Worm (Caenorhabditis elegans) whole organism, L1 larva: ENCODE measurements around the gene F58B4.3.

Experiments
- C04F5.9 ChIP-seq: sonication (generic microtip); optimal IDR thresholded peaks from 2 replicates; lab custom pipeline; 2016; ENCODE audit warnings: missing genetic modification characterization, missing compliant biosample characterization
- F16B12.6 ChIP-seq: fragments of 150-350 bp; optimal IDR thresholded peaks from 2 replicates; lab custom pipeline; 2014; ENCODE audit warnings: missing biosample characterization, missing genetic modification characterization
- Y116A8C.19 ChIP-seq: sonication (generic microtip); optimal IDR thresholded peaks from 2 replicates; lab custom pipeline; 2016; ENCODE audit warnings: missing compliant biosample characterization, missing genetic modification characterization, borderline replicate concordance
- alr-1 ChIP-seq: fragments of 200-800 bp; sonication (Bioruptor generic); optimal IDR thresholded peaks from 2 replicates; lab custom pipeline; 2018; ENCODE audit warnings: borderline replicate concordance, mild to moderate bottlenecking, missing genetic modification characterization, missing compliant biosample characterization
- blmp-1 ChIP-seq: fragments of 150-350 bp; optimal IDR thresholded peaks from 2 replicates; lab custom pipeline; 2014; ENCODE audit warnings: missing biosample characterization, missing genetic modification characterization
- ceh-8 ChIP-seq: fragments of 200-800 bp; sonication (Bioruptor generic); optimal IDR thresholded peaks from 2 replicates; lab custom pipeline; 2018; ENCODE audit warnings: mild to moderate bottlenecking, missing genetic modification characterization, moderate library complexity, missing compliant biosample characterization
- ceh-82 ChIP-seq, 3 experiments: fragments of 150-350 bp in 1 of 3; sonication (generic microtip) in 2 of 3; optimal IDR thresholded peaks; 2 replicates each; lab custom pipeline; 2014 to 2017; ENCODE audit warnings: missing biosample characterization in 3 of 3, missing genetic modification characterization in 3 of 3
- ceh-90 ChIP-seq: sonication (generic microtip); optimal IDR thresholded peaks from 2 replicates; lab custom pipeline; 2016; ENCODE audit warnings: missing genetic modification characterization, missing compliant biosample characterization
- ces-1 ChIP-seq: fragments of 150-350 bp; optimal IDR thresholded peaks from 2 replicates; lab custom pipeline; 2014; ENCODE audit warnings: missing biosample characterization, missing genetic modification reagents, missing genetic modification characterization
- dsc-1 ChIP-seq: sonication (generic microtip); optimal IDR thresholded peaks from 2 replicates; lab custom pipeline; 2016; ENCODE audit warnings: mild to moderate bottlenecking, missing genetic modification characterization, missing compliant biosample characterization
- efl-1 ChIP-seq, 4 experiments: fragments of 150-350 bp; optimal IDR thresholded peaks in 3 of 4; peaks in 1 of 4; 1 replicate in 1 of 4; 2 replicates in 3 of 4; lab custom pipeline; 2014; ENCODE audit warnings: missing biosample characterization in 2 of 4, missing genetic modification characterization in 2 of 4, missing genetic modification reagents in 2 of 4
- efl-3 ChIP-seq: fragments of 200-800 bp; sonication (Bioruptor generic); optimal IDR thresholded peaks from 2 replicates; lab custom pipeline; 2018; ENCODE audit warnings: mild to moderate bottlenecking, missing genetic modification characterization, missing compliant biosample characterization
- egl-13 ChIP-seq: sonication (generic microtip); optimal IDR thresholded peaks from 2 replicates; lab custom pipeline; 2016; ENCODE audit warnings: missing genotype, missing genetic modification reagents, missing genetic modification characterization, missing compliant biosample characterization
- fkh-10 ChIP-seq: sonication (generic microtip); optimal IDR thresholded peaks from 2 replicates; lab custom pipeline; 2017; ENCODE audit warnings: missing biosample characterization, missing genetic modification reagents, missing genetic modification characterization
- fkh-4 ChIP-seq: sonication (generic microtip); optimal IDR thresholded peaks from 2 replicates; lab custom pipeline; 2016; ENCODE audit warnings: missing compliant biosample characterization, missing genetic modification characterization, borderline replicate concordance
- fkh-8 ChIP-seq: sonication (generic microtip); optimal IDR thresholded peaks from 2 replicates; lab custom pipeline; 2016; ENCODE audit warnings: mild to moderate bottlenecking, missing genetic modification characterization, missing compliant biosample characterization
- grh-1 ChIP-seq: fragments of 200-800 bp; sonication (Bioruptor generic); IDR thresholded peaks from 2 replicates; pipeline ENCODE4 v1.3.6; 2022; ENCODE audit warnings: missing genetic modification reagents, missing genetic modification characterization, missing compliant biosample characterization
- irx-1 ChIP-seq: sonication (generic microtip); optimal IDR thresholded peaks from 2 replicates; lab custom pipeline; 2016; ENCODE audit warnings: missing genetic modification characterization, missing compliant biosample characterization
- lin-14 ChIP-seq: fragments of 200-800 bp; sonication (Bioruptor generic); optimal IDR thresholded peaks from 2 replicates; lab custom pipeline; 2018; ENCODE audit warnings: mild to moderate bottlenecking, missing genetic modification characterization, moderate library complexity, missing compliant biosample characterization
- lin-15B ChIP-seq: fragments of 150-350 bp; sonication (generic microtip); optimal IDR thresholded peaks from 3 replicates; lab custom pipeline; 2014; ENCODE audit warnings: missing biosample characterization, missing genetic modification characterization
- lin-39 ChIP-seq: fragments of 150-350 bp; optimal IDR thresholded peaks from 2 replicates; lab custom pipeline; 2014; ENCODE audit warnings: missing biosample characterization, missing genetic modification reagents, missing genetic modification characterization
- lir-3 ChIP-seq: sonication (generic microtip); optimal IDR thresholded peaks from 2 replicates; lab custom pipeline; 2016; ENCODE audit warnings: mild to moderate bottlenecking, missing genetic modification characterization, moderate library complexity, missing compliant biosample characterization; ENCODE audit not compliant: poor library complexity
- lsy-2 ChIP-seq, 2 experiments: fragments of 150-350 bp; optimal IDR thresholded peaks; 2 replicates each; lab custom pipeline; 2014; ENCODE audit warnings: missing biosample characterization in 2 of 2, missing genetic modification characterization in 2 of 2
- mab-9 ChIP-seq: fragments of 200-800 bp; sonication (Bioruptor generic); IDR thresholded peaks from 2 replicates; pipeline ENCODE4 v1.3.6; 2022; ENCODE audit warnings: missing genetic modification reagents, missing genetic modification characterization, missing compliant biosample characterization
- mdl-1 ChIP-seq, 2 experiments: fragments of 150-350 bp; optimal IDR thresholded peaks; 2 replicates each; lab custom pipeline; 2014 to 2017; ENCODE audit warnings: missing biosample characterization in 2 of 2, missing genetic modification characterization in 2 of 2, inconsistent platforms in 1 of 2
- mef-2 ChIP-seq: fragments of 150-350 bp; optimal IDR thresholded peaks from 2 replicates; lab custom pipeline; 2014; ENCODE audit warnings: missing biosample characterization, missing genetic modification characterization
- mep-1 ChIP-seq: fragments of 150-350 bp; optimal IDR thresholded peaks from 2 replicates; lab custom pipeline; 2014; ENCODE audit warnings: missing biosample characterization, missing genetic modification characterization
- nhr-19 ChIP-seq: fragments of 200-800 bp; sonication (Bioruptor generic); conservative IDR thresholded peaks from 2 replicates; pipeline ENCODE4 v1.3.6; 2022; ENCODE audit warnings: missing genetic modification characterization, missing compliant biosample characterization
- nhr-20 ChIP-seq: sonication (generic microtip); optimal IDR thresholded peaks from 2 replicates; lab custom pipeline; 2016; ENCODE audit warnings: mild to moderate bottlenecking, missing genetic modification characterization, missing compliant biosample characterization
- nhr-237 ChIP-seq: fragments of 150-350 bp; optimal IDR thresholded peaks from 2 replicates; lab custom pipeline; 2014; ENCODE audit warnings: missing biosample characterization, missing genetic modification characterization
- nhr-28 ChIP-seq: fragments of 150-350 bp; optimal IDR thresholded peaks from 2 replicates; lab custom pipeline; 2014; ENCODE audit warnings: missing biosample characterization, missing genetic modification characterization
- nhr-71 ChIP-seq: sonication (generic microtip); optimal IDR thresholded peaks from 2 replicates; lab custom pipeline; 2016; ENCODE audit warnings: mild to moderate bottlenecking, missing genetic modification characterization, moderate library complexity, missing compliant biosample characterization
- nhr-84 ChIP-seq: sonication (generic microtip); optimal IDR thresholded peaks from 2 replicates; lab custom pipeline; 2017; ENCODE audit warnings: missing biosample characterization, missing genetic modification characterization
- nhr-90 ChIP-seq: sonication (generic microtip); optimal IDR thresholded peaks from 2 replicates; lab custom pipeline; 2016; ENCODE audit warnings: mild to moderate bottlenecking, missing genetic modification characterization, missing compliant biosample characterization; ENCODE audit not compliant: poor library complexity
- pag-3 ChIP-seq: sonication (generic microtip); optimal IDR thresholded peaks from 2 replicates; lab custom pipeline; 2017; ENCODE audit warnings: missing genetic modification characterization, mild to moderate bottlenecking, missing compliant biosample characterization, antibody characterized with exemption, borderline replicate concordance; ENCODE audit not compliant: insufficient read depth
- skn-1 ChIP-seq: fragments of 150-350 bp; optimal IDR thresholded peaks from 2 replicates; lab custom pipeline; 2014; ENCODE audit warnings: missing biosample characterization, missing genetic modification characterization
- snpc-4 ChIP-seq: fragments of 150-350 bp; optimal IDR thresholded peaks from 2 replicates; lab custom pipeline; 2014; ENCODE audit warnings: missing biosample characterization, missing genetic modification characterization
- snu-23 ChIP-seq: sonication (generic microtip); optimal IDR thresholded peaks from 2 replicates; lab custom pipeline; 2016; ENCODE audit warnings: missing genetic modification characterization, missing compliant biosample characterization
- sox-4 ChIP-seq: sonication (generic microtip); optimal IDR thresholded peaks from 2 replicates; lab custom pipeline; 2016; ENCODE audit warnings: missing genetic modification characterization, missing compliant biosample characterization
- swsn-7 ChIP-seq: sonication (generic microtip); optimal IDR thresholded peaks from 2 replicates; lab custom pipeline; 2016; ENCODE audit warnings: missing genetic modification characterization, missing compliant biosample characterization
- tlp-1 ChIP-seq: fragments of 150-350 bp; optimal IDR thresholded peaks from 2 replicates; lab custom pipeline; 2014; ENCODE audit warnings: missing biosample characterization, missing genetic modification characterization
- unc-130 ChIP-seq: fragments of 150-350 bp; optimal IDR thresholded peaks from 2 replicates; lab custom pipeline; 2017; ENCODE audit warnings: missing biosample characterization, missing genetic modification characterization, inconsistent platforms
- unc-30 ChIP-seq: sonication (generic microtip); optimal IDR thresholded peaks from 2 replicates; lab custom pipeline; 2017; ENCODE audit warnings: missing biosample characterization, missing genetic modification characterization
- unc-86 ChIP-seq: sonication (generic microtip); optimal IDR thresholded peaks from 2 replicates; lab custom pipeline; 2016; ENCODE audit warnings: missing genetic modification characterization, missing compliant biosample characterization
- unc-98 ChIP-seq: fragments of 200-800 bp; sonication (Bioruptor generic); IDR thresholded peaks from 2 replicates; pipeline ENCODE4 v1.3.6; 2022; ENCODE audit warnings: missing genetic modification characterization, missing compliant biosample characterization
- vab-15 ChIP-seq: sonication (generic microtip); optimal IDR thresholded peaks from 2 replicates; lab custom pipeline; 2017; ENCODE audit warnings: missing genotype, mild to moderate bottlenecking, missing genetic modification characterization, missing compliant biosample characterization
- zag-1 ChIP-seq: fragments of 150-350 bp; optimal IDR thresholded peaks from 2 replicates; lab custom pipeline; 2014; ENCODE audit warnings: missing biosample characterization, missing genetic modification characterization
- ztf-11 ChIP-seq, 2 experiments: sonication (generic microtip); optimal IDR thresholded peaks; 2 replicates each; lab custom pipeline; 2016 to 2017; ENCODE audit warnings: missing genetic modification characterization in 2 of 2, missing biosample characterization in 1 of 2, missing compliant biosample characterization in 1 of 2
- ztf-4 ChIP-seq: fragments of 150-350 bp; optimal IDR thresholded peaks from 2 replicates; lab custom pipeline; 2014; ENCODE audit warnings: missing biosample characterization, missing genetic modification characterization

Gene F58B4.3

ce11 chrV:10904795-10905194, 24.8 kb upstream of the F58B4.3 start:
- TF ChIP-seq C04F5.9 (tag; lab: Kevin White, UChicago) (no peak), sox-4 (no peak), F16B12.6 (tag; lab: Kevin White, UChicago) (no peak), irx-1 (tag; lab: Kevin White, UChicago) (no peak), fkh-8 (no peak), ztf-4 (tag; lab: Kevin White, UChicago) (no peak), mep-1 (tag; lab: Kevin White, UChicago) (no peak), blmp-1 (tag; lab: Kevin White, UChicago) (peak; percentile 61), unc-98 (GFP tag; lab: Robert Waterston, UW) (no peak), fkh-10 (GFP tag; lab: Kevin White, UChicago) (peak; percentile 69), skn-1 (tag; lab: Kevin White, UChicago) (no peak), ceh-82 (tag; optimal IDR thresholded peaks at IDR 0.05; lab: Kevin White, UChicago) (peak in 1 of 3 experiments; percentile 32), ces-1 (GFP tag; lab: Kevin White, UChicago) (peak; percentile 14), zag-1 (tag; lab: Kevin White, UChicago) (no peak), alr-1 (tag; lab: Kevin White, UChicago) (no peak), lsy-2 (tag; optimal IDR thresholded peaks at IDR 0.05; lab: Kevin White, UChicago) (peak in 1 of 2 experiments; percentile 7), lin-14 (GFP tag; lab: Kevin White, UChicago) (peak; percentile 82), Y116A8C.19 (tag; lab: Kevin White, UChicago) (no peak), swsn-7 (tag; lab: Kevin White, UChicago) (no peak), ztf-11 (tag; optimal IDR thresholded peaks at IDR 0.05; lab: Kevin White, UChicago) (no peak), efl-3 (no peak), unc-130 (tag; lab: Kevin White, UChicago) (no peak), vab-15 (tag; lab: Kevin White, UChicago) (no peak), nhr-90 (no peak), dsc-1 (peak; percentile 23), ceh-8 (GFP tag; lab: Kevin White, UChicago) (no peak)

ce11 chrV:10909071-10909470, 20.5 kb upstream of the F58B4.3 start, which contains the start of gene zzz-1:
zzz-1 (minus strand) TSS chrV:10909171.
- TF ChIP-seq nhr-20 (tag; lab: Kevin White, UChicago) (no peak), skn-1 (tag; lab: Kevin White, UChicago) (no peak), dsc-1 (no peak), efl-1 (optimal IDR thresholded peaks at IDR 0.05; lab: Kevin White, UChicago) (no peak), efl-1 (GFP tag; optimal IDR thresholded peaks at IDR 0.05 in 1 of 2; lab: Kevin White, UChicago) (no peak), nhr-19 (no peak), vab-15 (tag; lab: Kevin White, UChicago) (no peak), ceh-90 (tag; lab: Kevin White, UChicago) (no peak), snu-23 (GFP tag; lab: Kevin White, UChicago) (no peak), irx-1 (tag; lab: Kevin White, UChicago) (no peak), mdl-1 (tag; optimal IDR thresholded peaks at IDR 0.05; lab: Kevin White, UChicago) (no peak), snpc-4 (tag; lab: Kevin White, UChicago) (no peak), unc-30 (tag; lab: Kevin White, UChicago) (no peak), unc-86 (tag; lab: Kevin White, UChicago) (no peak), nhr-71 (no peak), pag-3 (tag; lab: Kevin White, UChicago) (no peak), lin-15B (no peak), mef-2 (tag; lab: Kevin White, UChicago) (no peak), ceh-8 (GFP tag; lab: Kevin White, UChicago) (no peak)

- TF ChIP-seq fkh-4 (no peak), tlp-1 (tag; lab: Kevin White, UChicago) (no peak), egl-13 (tag; lab: Kevin White, UChicago) (no peak), lir-3 (tag; lab: Kevin White, UChicago) (no peak), mab-9 (GFP tag; lab: Robert Waterston, UW) (no peak), unc-86 (tag; lab: Kevin White, UChicago) (no peak), mep-1 (tag; lab: Kevin White, UChicago) (no peak), nhr-84 (no peak), nhr-28 (tag; lab: Kevin White, UChicago) (no peak), lin-39 (tag; lab: Kevin White, UChicago) (peak; percentile 65), efl-3 (no peak), nhr-237 (tag; lab: Kevin White, UChicago) (no peak), ztf-4 (tag; lab: Kevin White, UChicago) (no peak), grh-1 (GFP tag; lab: Robert Waterston, UW) (no peak), nhr-71 (peak; percentile 51), ces-1 (GFP tag; lab: Kevin White, UChicago) (no peak), unc-98 (GFP tag; lab: Robert Waterston, UW) (no peak)
Observed at ce11 chrV:10909959-10910358, 19.7 kb upstream of the F58B4.3 start.
